Fruit fly (Drosophila melanogaster): ENCODE measurements around the gene B-H2.

The B-H2 gene

DNA sequence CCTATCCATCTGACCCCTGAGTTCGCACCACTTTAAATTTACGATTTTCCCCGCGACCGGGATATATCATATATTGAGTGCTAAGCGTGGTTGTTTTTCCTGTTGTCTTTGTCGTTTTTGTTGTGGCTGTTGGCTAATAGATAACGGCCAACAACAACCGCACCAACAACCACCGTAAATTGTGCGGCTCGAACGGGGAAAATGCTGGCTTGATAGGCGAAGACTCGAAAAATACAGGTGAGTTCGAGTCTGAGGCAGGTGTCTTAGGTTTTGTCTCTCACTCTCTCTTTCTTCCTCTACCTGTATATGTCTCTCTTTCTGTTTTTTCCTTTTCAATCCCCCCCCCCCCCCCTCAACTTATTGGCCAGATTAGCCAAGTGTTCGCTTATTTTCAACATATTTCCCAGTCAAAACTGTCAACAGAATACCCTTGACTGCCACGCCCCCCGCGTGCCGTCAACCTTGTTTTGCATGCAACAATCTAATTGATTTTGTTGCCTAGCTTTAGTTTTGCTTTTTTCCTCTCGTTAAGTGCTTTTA is 2.4 kb downstream of the B-H2 start:
- TF ChIP-seq Eip78C (GFP tag) (no peak), Eip93F (GFP tag; optimal IDR thresholded peaks at IDR 0.05) (no peak), Ets96B (tag; optimal IDR thresholded peaks at IDR 0.05) (no peak), CG34406 (GFP tag; optimal IDR thresholded peaks at IDR 0.05) (no peak), fkh (GFP tag; optimal IDR thresholded peaks at IDR 0.05) (no peak)

DNA sequence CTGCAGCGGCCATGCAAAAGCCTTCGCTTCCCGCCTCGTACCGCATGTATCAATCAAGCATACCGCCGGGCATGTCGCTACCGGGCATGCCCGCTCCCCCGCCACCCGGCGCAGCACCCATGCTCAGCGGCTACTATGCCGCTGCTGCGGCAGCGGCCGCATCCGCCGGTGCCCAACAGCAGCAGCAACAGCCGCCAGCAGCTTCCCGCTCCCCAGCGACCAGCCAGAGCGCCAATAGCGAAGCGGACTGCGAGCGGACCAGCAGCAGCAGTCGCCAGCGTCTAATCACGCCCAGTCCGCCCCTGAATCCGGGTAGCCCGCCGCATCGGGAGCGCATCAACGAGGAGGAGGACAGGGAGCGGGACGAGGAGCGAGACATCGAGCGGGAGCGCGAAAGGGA is 8.5 kb downstream of the B-H2 start:
- no peak for TF ChIP-seq CG6808 (GFP tag; optimal IDR thresholded peaks at IDR 0.05)
- TF ChIP-seq salr (GFP tag; optimal IDR thresholded peaks at IDR 0.05) = no peak
- no peak for TF ChIP-seq acj6 (GFP tag; optimal IDR thresholded peaks at IDR 0.05)
- TF ChIP-seq Blimp-1 (GFP tag; optimal IDR thresholded peaks at IDR 0.05) = no peak

DNA sequence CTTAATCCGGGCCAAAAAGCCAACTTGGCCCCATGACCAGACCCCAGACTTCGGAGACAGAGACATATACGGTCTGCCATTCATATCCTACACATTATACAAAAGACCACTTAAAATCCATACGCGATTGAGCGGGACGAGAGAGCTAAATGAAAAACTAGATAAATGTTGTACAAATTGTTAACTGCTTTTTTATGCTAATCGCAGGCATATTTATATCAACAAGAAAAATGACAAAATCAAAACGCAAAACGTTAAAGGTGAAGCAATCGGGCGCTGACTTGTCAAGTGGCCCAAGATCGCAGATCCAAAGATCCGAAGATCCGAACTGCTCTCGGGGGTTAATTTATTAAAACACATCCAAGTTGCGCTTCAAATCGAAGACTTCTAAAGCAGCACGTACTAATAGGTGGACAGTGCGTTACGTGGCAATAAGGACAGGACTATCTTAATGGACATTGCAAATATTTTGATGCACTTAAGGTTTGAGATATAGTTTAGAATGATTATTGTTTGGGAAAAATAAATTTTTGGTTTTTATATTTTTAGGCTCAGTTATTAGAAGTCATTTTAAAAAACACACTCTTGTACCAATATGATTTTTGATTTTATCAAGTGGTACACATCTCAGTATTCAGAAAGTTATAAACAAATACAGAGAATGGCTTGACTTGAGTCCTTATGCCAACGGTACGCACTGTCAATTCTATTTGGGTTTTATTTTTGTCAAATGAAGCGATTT is 15.7 kb downstream of the B-H2 start:
- TF ChIP-seq Ets21C (GFP tag; optimal IDR thresholded peaks at IDR 0.05) (no peak), Hr38 (GFP tag; optimal IDR thresholded peaks at IDR 0.05) (no peak), Ets96B (tag; optimal IDR thresholded peaks at IDR 0.05) (peak; percentile 34), Eip93F (GFP tag; optimal IDR thresholded peaks at IDR 0.05) (no peak), Sox102F (GFP tag; optimal IDR thresholded peaks at IDR 0.05) (no peak), Eip78C (GFP tag) (peak; percentile 50), CG10669 (GFP tag; optimal IDR thresholded peaks at IDR 0.05) (peak; percentile 5), salr (GFP tag; optimal IDR thresholded peaks at IDR 0.05) (no peak), CG3032 (tag; optimal IDR thresholded peaks at IDR 0.05) (peak; percentile 22), achi (GFP tag; optimal IDR thresholded peaks at IDR 0.05) (no peak), CG32006 (GFP tag; optimal IDR thresholded peaks at IDR 0.05) (no peak), spab (GFP tag; optimal IDR thresholded peaks at IDR 0.05) (peak; percentile 16), Eip75B (GFP tag; optimal IDR thresholded peaks at IDR 0.05) (no peak)

DNA sequence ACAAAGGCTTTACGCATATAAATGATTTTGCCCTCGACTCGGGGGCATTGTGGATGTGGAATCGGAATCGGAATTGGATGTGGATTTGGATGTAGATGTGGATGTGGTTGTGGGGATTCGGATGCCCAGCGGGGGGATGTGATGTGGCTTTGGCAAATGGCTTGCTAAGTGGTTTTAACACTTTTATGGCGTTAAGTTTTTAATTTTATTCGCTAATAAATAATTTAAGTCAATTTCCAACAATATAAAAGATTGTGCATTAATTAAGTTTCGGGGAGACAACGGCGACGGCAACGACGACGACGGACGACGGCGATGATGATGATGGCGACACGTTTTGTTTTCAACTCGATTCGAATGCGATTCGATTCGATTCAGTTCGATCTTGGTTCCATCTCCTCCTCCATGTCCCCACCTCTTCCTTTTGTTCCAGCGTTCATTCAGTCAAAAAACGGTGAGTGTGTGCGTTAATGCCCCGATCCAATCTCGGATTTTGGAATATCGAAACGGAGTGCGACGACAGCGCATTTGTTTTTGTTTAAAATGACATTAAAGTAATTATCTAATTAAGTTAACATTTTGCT is 16.4 kb downstream of the B-H2 start:
- TF ChIP-seq Eip78C (GFP tag) (peak; percentile 20), CG8119 (GFP tag; IDR thresholded peaks at IDR 0.05) (no peak)

DNA sequence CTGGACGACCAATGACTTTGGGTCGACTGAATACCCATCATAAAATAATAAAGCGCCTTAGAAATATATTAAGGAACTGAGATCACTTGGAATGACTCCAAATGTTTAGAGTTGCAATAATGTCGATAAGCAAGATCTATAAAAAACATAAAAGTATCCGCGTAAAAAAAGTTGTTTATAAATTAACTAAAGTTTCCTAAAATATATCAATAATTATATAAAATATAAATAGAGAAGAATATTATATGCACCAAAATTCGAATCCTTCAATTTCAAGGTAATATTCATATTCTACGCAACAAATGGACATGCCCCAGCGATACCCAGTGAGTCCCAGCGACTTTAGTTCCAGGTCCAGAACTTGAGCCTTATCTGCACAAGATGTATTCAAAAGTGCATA is 18.0 kb downstream of the B-H2 start:
- TF ChIP-seq CG3919 (GFP tag; optimal IDR thresholded peaks at IDR 0.05) = peak; percentile 43
- TF ChIP-seq CG4318 (GFP tag; optimal IDR thresholded peaks at IDR 0.05) = no peak
- no peak for TF ChIP-seq fkh (GFP tag; optimal IDR thresholded peaks at IDR 0.05)
- TF ChIP-seq pdm3 (GFP tag; optimal IDR thresholded peaks at IDR 0.05) = peak; percentile 8
- no peak for TF ChIP-seq CG11762 (GFP tag; optimal IDR thresholded peaks at IDR 0.05; ENCODE audit: insufficient read depth)
- no peak for TF ChIP-seq Hr38 (GFP tag; optimal IDR thresholded peaks at IDR 0.05)
- peak; percentile 31 for TF ChIP-seq CG8632 (GFP tag; optimal IDR thresholded peaks at IDR 0.05)
- peak; percentile 33 for TF ChIP-seq acj6 (GFP tag; optimal IDR thresholded peaks at IDR 0.05)
- peak; percentile 51 for TF ChIP-seq spab (GFP tag; optimal IDR thresholded peaks at IDR 0.05)
- no peak for TF ChIP-seq Lpt (GFP tag; optimal IDR thresholded peaks at IDR 0.05)
- peak; percentile 31 for TF ChIP-seq esn (GFP tag; optimal IDR thresholded peaks at IDR 0.05)
- TF ChIP-seq ss (GFP tag; optimal IDR thresholded peaks at IDR 0.05) = peak; percentile 11 to 36
- TF ChIP-seq CG1621 (tag; optimal IDR thresholded peaks at IDR 0.05) = no peak
- no peak for TF ChIP-seq eg (GFP tag; IDR thresholded peaks at IDR 0.05)
- no peak for TF ChIP-seq CG31627 (GFP tag; optimal IDR thresholded peaks at IDR 0.05)
- peak; percentile 44 for TF ChIP-seq CG3032 (tag; optimal IDR thresholded peaks at IDR 0.05)
- TF ChIP-seq svp (GFP tag) = peak; percentile 59
- TF ChIP-seq CG6276 (GFP tag; optimal IDR thresholded peaks at IDR 0.05) = peak; percentile 38
- TF ChIP-seq achi (GFP tag; optimal IDR thresholded peaks at IDR 0.05) = peak; percentile 31
- TF ChIP-seq fd59A (GFP tag; optimal IDR thresholded peaks at IDR 0.05) = peak; percentile 38
- TF ChIP-seq Sox102F (GFP tag; optimal IDR thresholded peaks at IDR 0.05) = peak; percentile 21
- peak; percentile 13 for TF ChIP-seq CG10631 (GFP tag; optimal IDR thresholded peaks at IDR 0.05)
- no peak for TF ChIP-seq CG8119 (GFP tag; IDR thresholded peaks at IDR 0.05)
- no peak for TF ChIP-seq Hr4 (GFP tag; optimal IDR thresholded peaks at IDR 0.05)
- peak; percentile 27 for TF ChIP-seq CG11902 (GFP tag; optimal IDR thresholded peaks at IDR 0.05)
- TF ChIP-seq CG7368 (GFP tag; optimal IDR thresholded peaks at IDR 0.05) = no peak
- peak; percentile 15 for TF ChIP-seq lz (GFP tag; optimal IDR thresholded peaks at IDR 0.05)
- no peak for TF ChIP-seq CG16779 (tag; optimal IDR thresholded peaks at IDR 0.05)
- no peak for TF ChIP-seq Blimp-1 (GFP tag; optimal IDR thresholded peaks at IDR 0.05)
- TF ChIP-seq Sox15 (GFP tag; optimal IDR thresholded peaks at IDR 0.05) = no peak

Measured in whole organism, prepupa.